Worm (Caenorhabditis elegans) whole organism, early embryonic: Measurements from ENCODE around the gene rab-7.

Experiments used
- B0310.2 ChIP-seq: sonication (generic microtip); optimal IDR thresholded peaks from 2 replicates; lab custom pipeline; 2016; ENCODE audit warnings: mild to moderate bottlenecking, missing genetic modification characterization, missing compliant biosample characterization
- F13C5.2 ChIP-seq: sonication (generic microtip); optimal IDR thresholded peaks from 2 replicates; lab custom pipeline; 2017; ENCODE audit warnings: mild to moderate bottlenecking, missing genetic modification characterization, inconsistent platforms, missing compliant biosample characterization
- aly-1 ChIP-seq: sonication (generic microtip); optimal IDR thresholded peaks from 2 replicates; lab custom pipeline; 2016; ENCODE audit warnings: missing genetic modification characterization, missing compliant biosample characterization
- ama-1 ChIP-seq: fragments of 150-350 bp; optimal IDR thresholded peaks from 2 replicates; lab custom pipeline; 2014
- ceh-13 ChIP-seq: fragments of 200-800 bp; sonication (Bioruptor generic); optimal IDR thresholded peaks from 2 replicates; lab custom pipeline; 2018; ENCODE audit warnings: mild to moderate bottlenecking, missing genetic modification characterization, missing compliant biosample characterization
- ceh-36 ChIP-seq: sonication (generic microtip); optimal IDR thresholded peaks from 2 replicates; lab custom pipeline; 2016; ENCODE audit warnings: missing genetic modification characterization, inconsistent platforms, missing compliant biosample characterization
- ets-7 ChIP-seq: sonication (generic microtip); optimal IDR thresholded peaks from 2 replicates; lab custom pipeline; 2016; ENCODE audit warnings: missing genotype, missing genetic modification characterization, missing compliant biosample characterization
- flt-1 ChIP-seq: fragments of 200-800 bp; sonication (Bioruptor generic); IDR thresholded peaks from 2 replicates; pipeline ENCODE4 v1.3.6; 2022; ENCODE audit warnings: missing genetic modification characterization, missing compliant biosample characterization
- hmbx-1 ChIP-seq: sonication (generic microtip); optimal IDR thresholded peaks from 2 replicates; lab custom pipeline; 2016; ENCODE audit warnings: mild to moderate bottlenecking, missing genetic modification characterization, missing compliant biosample characterization
- hmg-4 ChIP-seq: fragments of 200-800 bp; sonication (Bioruptor generic); optimal IDR thresholded peaks from 2 replicates; lab custom pipeline; 2018; ENCODE audit warnings: mild to moderate bottlenecking, missing genetic modification characterization, missing compliant biosample characterization
- hnd-1 ChIP-seq: sonication (generic microtip); optimal IDR thresholded peaks from 2 replicates; lab custom pipeline; 2016; ENCODE audit warnings: missing genetic modification characterization, missing compliant biosample characterization
- pes-1 ChIP-seq: fragments of 200-800 bp; sonication (Bioruptor generic); IDR thresholded peaks from 2 replicates; pipeline ENCODE4 v1.3.6; 2022; ENCODE audit warnings: missing genetic modification reagents, missing genetic modification characterization, missing compliant biosample characterization
- scrt-1 ChIP-seq: fragments of 200-800 bp; sonication (Bioruptor generic); IDR thresholded peaks from 2 replicates; pipeline ENCODE4 v1.3.6; 2022; ENCODE audit warnings: missing genetic modification characterization, missing compliant biosample characterization
- sea-1 ChIP-seq: fragments of 200-800 bp; sonication (Bioruptor generic); conservative IDR thresholded peaks from 2 replicates; pipeline ENCODE4 v1.3.6; 2022; ENCODE audit warnings: missing genetic modification characterization, missing compliant biosample characterization
- tbx-11 ChIP-seq: fragments of 200-800 bp; sonication (Bioruptor generic); IDR thresholded peaks from 2 replicates; pipeline ENCODE4 v1.3.6; 2022; ENCODE audit warnings: missing genetic modification characterization, missing compliant biosample characterization
- tbx-37 ChIP-seq: fragments of 200-800 bp; sonication (Bioruptor generic); conservative IDR thresholded peaks from 2 replicates; pipeline ENCODE4 v1.3.6; 2022; ENCODE audit warnings: missing genetic modification reagents, missing genetic modification characterization, missing compliant biosample characterization
- tra-4 ChIP-seq: sonication (generic microtip); optimal IDR thresholded peaks from 2 replicates; lab custom pipeline; 2017; ENCODE audit warnings: missing genetic modification characterization, missing compliant biosample characterization

rab-7 gene

ce11 chrII:11928752-11929151, 38.0 kb downstream of the rab-7 start:
- TF ChIP-seq flt-1 (GFP tag; lab: Robert Waterston, UW) (no peak), scrt-1 (no peak), F13C5.2 (no peak), ceh-13 (GFP tag; lab: Kevin White, UChicago) (no peak), hmg-4 (GFP tag; lab: Kevin White, UChicago) (no peak), pes-1 (GFP tag; lab: Robert Waterston, UW) (no peak), aly-1 (no peak), tra-4 (tag; lab: Kevin White, UChicago) (no peak), hnd-1 (tag; lab: Kevin White, UChicago) (no peak), hmbx-1 (tag; lab: Kevin White, UChicago) (no peak), ama-1 (lab: Kevin White, UChicago) (no peak), ets-7 (tag; lab: Kevin White, UChicago) (no peak), ceh-36 (tag; lab: Kevin White, UChicago) (no peak), B0310.2 (tag; lab: Kevin White, UChicago) (no peak), tbx-37 (GFP tag; lab: Robert Waterston, UW) (no peak), tbx-11 (GFP tag; lab: Robert Waterston, UW) (no peak), sea-1 (no peak)

ce11 chrII:11926501-11926900, 40.2 kb downstream of the rab-7 start:
- no peak for TF ChIP-seq hnd-1 (tag; lab: Kevin White, UChicago)
- no peak for TF ChIP-seq ama-1 (lab: Kevin White, UChicago)
- no peak for TF ChIP-seq ceh-36 (tag; lab: Kevin White, UChicago)
- no peak for TF ChIP-seq tra-4 (tag; lab: Kevin White, UChicago)

ce11 chrII:11925203-11925602, 41.5 kb downstream of the rab-7 start:
- TF ChIP-seq B0310.2 (tag; lab: Kevin White, UChicago): no peak
- TF ChIP-seq aly-1: no peak
- no peak for TF ChIP-seq hnd-1 (tag; lab: Kevin White, UChicago)
- TF ChIP-seq flt-1 (GFP tag; lab: Robert Waterston, UW): no peak
- no peak for TF ChIP-seq hmbx-1 (tag; lab: Kevin White, UChicago)
- TF ChIP-seq scrt-1: no peak
- TF ChIP-seq tbx-37 (GFP tag; lab: Robert Waterston, UW): no peak
- TF ChIP-seq ets-7 (tag; lab: Kevin White, UChicago): no peak
- TF ChIP-seq pes-1 (GFP tag; lab: Robert Waterston, UW): no peak
- TF ChIP-seq ceh-36 (tag; lab: Kevin White, UChicago): no peak
- TF ChIP-seq sea-1: no peak
- TF ChIP-seq tra-4 (tag; lab: Kevin White, UChicago): no peak
- TF ChIP-seq ama-1 (lab: Kevin White, UChicago): no peak
- TF ChIP-seq hmg-4 (GFP tag; lab: Kevin White, UChicago): no peak
- TF ChIP-seq tbx-11 (GFP tag; lab: Robert Waterston, UW): no peak
- TF ChIP-seq F13C5.2: no peak
- TF ChIP-seq ceh-13 (GFP tag; lab: Kevin White, UChicago): no peak

ce11 chrII:11923620-11924298, 43.0 kb downstream of the rab-7 start:
- TF ChIP-seq ceh-36 (tag; lab: Kevin White, UChicago): peak; percentile 61
- no peak for TF ChIP-seq scrt-1

ce11 chrII:11922757-11923538, 43.8 kb downstream of the rab-7 start:
- TF ChIP-seq flt-1 (GFP tag; lab: Robert Waterston, UW) (no peak), ceh-36 (tag; lab: Kevin White, UChicago) (peak; percentile 79)

ce11 chrII:11917530-11917952, 49.2 kb downstream of the rab-7 start:
- TF ChIP-seq ets-7 (tag; lab: Kevin White, UChicago): no peak
- TF ChIP-seq pes-1 (GFP tag; lab: Robert Waterston, UW): no peak
- no peak for TF ChIP-seq ceh-13 (GFP tag; lab: Kevin White, UChicago)
- TF ChIP-seq hmg-4 (GFP tag; lab: Kevin White, UChicago): no peak
- TF ChIP-seq hnd-1 (tag; lab: Kevin White, UChicago): no peak
- TF ChIP-seq hmbx-1 (tag; lab: Kevin White, UChicago): no peak
- TF ChIP-seq ceh-36 (tag; lab: Kevin White, UChicago): no peak
- TF ChIP-seq B0310.2 (tag; lab: Kevin White, UChicago): no peak
- no peak for TF ChIP-seq flt-1 (GFP tag; lab: Robert Waterston, UW)
- no peak for TF ChIP-seq tbx-37 (GFP tag; lab: Robert Waterston, UW)
- TF ChIP-seq F13C5.2: no peak

- TF ChIP-seq F13C5.2: no peak
- no peak for TF ChIP-seq pes-1 (GFP tag; lab: Robert Waterston, UW)
- no peak for TF ChIP-seq tra-4 (tag; lab: Kevin White, UChicago)
- no peak for TF ChIP-seq ama-1 (lab: Kevin White, UChicago)
- TF ChIP-seq B0310.2 (tag; lab: Kevin White, UChicago): no peak
- no peak for TF ChIP-seq ets-7 (tag; lab: Kevin White, UChicago)
- no peak for TF ChIP-seq aly-1
- TF ChIP-seq flt-1 (GFP tag; lab: Robert Waterston, UW): no peak
- no peak for TF ChIP-seq ceh-13 (GFP tag; lab: Kevin White, UChicago)
- no peak for TF ChIP-seq hnd-1 (tag; lab: Kevin White, UChicago)
- TF ChIP-seq sea-1: no peak
- no peak for TF ChIP-seq scrt-1
- no peak for TF ChIP-seq hmg-4 (GFP tag; lab: Kevin White, UChicago)
- no peak for TF ChIP-seq tbx-11 (GFP tag; lab: Robert Waterston, UW)
- no peak for TF ChIP-seq ceh-36 (tag; lab: Kevin White, UChicago)
- TF ChIP-seq tbx-37 (GFP tag; lab: Robert Waterston, UW): no peak
- TF ChIP-seq hmbx-1 (tag; lab: Kevin White, UChicago): no peak
Observed at ce11 chrII:11916945-11917344, 49.8 kb downstream of the rab-7 start.
